Fruit fly (Drosophila melanogaster): ENCODE data around the gene CG18599.

CG18599 gene

DNA sequence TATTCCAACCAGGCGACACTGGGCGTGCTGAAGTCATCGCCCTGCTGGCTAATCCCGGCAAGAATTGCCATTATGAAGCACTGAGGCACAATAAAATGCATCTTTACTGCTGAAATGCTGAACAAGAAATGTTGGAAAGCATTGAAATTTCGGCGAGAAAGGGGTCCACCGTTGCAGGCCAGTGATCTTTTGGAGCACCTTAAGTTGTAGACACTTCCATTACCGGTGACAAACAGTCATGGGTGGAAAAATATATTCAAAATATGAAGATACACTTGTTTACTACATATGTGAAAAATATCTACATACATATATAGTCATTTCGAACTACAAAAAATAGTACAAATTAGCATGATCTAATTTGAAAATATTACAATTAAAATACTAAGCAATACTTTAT lies 35.2 kb downstream of the CG18599 start, which contains the start of gene CG7126:
CG7126 (minus strand) TSS at position 101 of the 400 bp plus-strand sequence.
- TF ChIP-seq sim (GFP tag; IDR thresholded peaks at IDR 0.05) (no peak), Lpt (GFP tag; optimal IDR thresholded peaks at IDR 0.05) (no peak), sna (GFP tag; IDR thresholded peaks at IDR 0.05; ENCODE audit: partially characterized antibody) (no peak), CG5953 (GFP tag; IDR thresholded peaks at IDR 0.05) (0 out of 2 replicates have a peak, but pooled peaks have one; percentile 20), CG9817 (tag; optimal IDR thresholded peaks at IDR 0.05) (no peak), CG10979 (tag; optimal IDR thresholded peaks at IDR 0.05) (peak; percentile 6), CG11504 (tag; optimal IDR thresholded peaks at IDR 0.05) (peak; percentile 13), Chrac-16 (GFP tag; optimal IDR thresholded peaks at IDR 0.05) (no peak), Hmr (GFP tag; optimal IDR thresholded peaks at IDR 0.05) (no peak)

DNA sequence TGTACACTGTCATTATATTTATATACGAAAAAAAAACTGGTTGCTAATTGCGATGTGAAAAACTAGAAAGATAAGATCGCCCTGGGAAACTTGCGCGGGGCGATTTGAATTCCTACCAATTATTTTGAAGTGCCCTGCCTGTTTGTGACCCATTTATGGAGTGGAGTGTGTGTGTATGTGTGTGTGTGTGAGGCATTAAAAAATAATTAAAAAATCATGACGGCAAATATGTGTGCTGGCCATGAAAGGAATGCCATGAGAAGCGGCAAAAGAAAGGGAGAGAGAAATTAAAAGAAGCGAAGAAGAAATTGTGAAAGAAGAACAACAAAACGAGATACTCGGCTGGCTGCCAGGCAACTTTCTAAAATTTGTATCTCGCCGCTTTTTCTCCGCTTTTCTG lies 42.3 kb downstream of the CG18599 start:
- no peak for TF ChIP-seq CoRest (tag; optimal IDR thresholded peaks at IDR 0.05)
- peak; percentile 26 for TF ChIP-seq zen (tag; optimal IDR thresholded peaks at IDR 0.05)
- no peak for TF ChIP-seq ewg (GFP tag; optimal IDR thresholded peaks at IDR 0.05)
- peak; percentile 75 for TF ChIP-seq sd (tag; optimal IDR thresholded peaks at IDR 0.05)
- no peak for TF ChIP-seq CG2116 (GFP tag; optimal IDR thresholded peaks at IDR 0.05)
- TF ChIP-seq cg (GFP tag; optimal IDR thresholded peaks at IDR 0.05) = peak; percentile 22
- peak; percentile 16 for TF ChIP-seq sens (GFP tag)
- no peak for TF ChIP-seq CG7786 (GFP tag; optimal IDR thresholded peaks at IDR 0.05)
- peak; percentile 61 for TF ChIP-seq Med (GFP tag)

DNA sequence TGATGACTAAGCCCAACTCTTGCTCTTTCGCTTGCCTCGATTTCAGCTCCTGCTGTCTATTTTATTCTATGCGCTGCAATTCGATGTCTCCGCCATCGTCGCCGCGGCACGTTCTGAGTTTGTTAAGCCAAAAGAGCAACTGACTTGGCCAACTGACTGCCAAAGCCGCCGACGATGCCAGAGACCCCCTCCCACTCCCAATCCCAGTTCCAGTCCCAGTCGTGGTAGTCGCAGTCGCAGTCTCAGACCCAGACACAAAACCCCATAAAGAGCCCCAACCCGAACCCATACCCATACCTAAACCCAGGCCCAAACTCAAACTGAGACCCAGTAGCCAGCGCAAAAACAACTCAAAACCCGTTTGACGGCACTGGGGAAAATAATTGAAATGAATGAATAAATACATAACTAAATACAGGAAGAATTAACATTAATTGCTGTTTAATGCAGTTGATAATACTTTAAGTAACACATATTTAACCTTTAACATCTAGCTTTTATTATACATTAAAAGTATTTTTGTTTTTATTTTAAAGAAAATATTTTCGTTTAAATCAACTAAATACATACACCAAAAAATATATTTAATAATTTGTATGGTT lies 43.3 kb downstream of the CG18599 start:
- no peak for TF ChIP-seq CG8281 (tag; optimal IDR thresholded peaks at IDR 0.05)
- TF ChIP-seq Atf6 (GFP tag; IDR thresholded peaks at IDR 0.05) = 0 out of 2 replicates have a peak, but pooled peaks have one; percentile 26
- peak; percentile 80; the same call in 2 of the 4 replicates for TF ChIP-seq chinmo (GFP tag; IDR thresholded peaks at IDR 0.05; ENCODE audit: partially characterized antibody)
- no peak for TF ChIP-seq CG12155 (GFP tag; optimal IDR thresholded peaks at IDR 0.05)
- no peak for TF ChIP-seq CG8478 (optimal IDR thresholded peaks at IDR 0.05)
- no peak for TF ChIP-seq CG7556 (GFP tag; optimal IDR thresholded peaks at IDR 0.05)
- no peak for TF ChIP-seq pfk (GFP tag; optimal IDR thresholded peaks at IDR 0.05)
- peak; percentile 67 for TF ChIP-seq CG18619 (GFP tag; optimal IDR thresholded peaks at IDR 0.05)
- TF ChIP-seq CG7987 (GFP tag; optimal IDR thresholded peaks at IDR 0.05) = no peak
- TF ChIP-seq Bgb (GFP tag; IDR thresholded peaks at IDR 0.05; ENCODE audit: partially characterized antibody) = peak; percentile 29; the same call in 1 of the 2 replicates
- no peak for TF ChIP-seq Mad (GFP tag; optimal IDR thresholded peaks at IDR 0.05)
- TF ChIP-seq hbn (GFP tag; IDR thresholded peaks at IDR 0.05; ENCODE audit: partially characterized antibody) = no peak
- peak; percentile 53 for TF ChIP-seq kni (GFP tag; optimal IDR thresholded peaks at IDR 0.05)
- peak; percentile 59; the same call in 1 of the 3 replicates for TF ChIP-seq ci (GFP tag; IDR thresholded peaks at IDR 0.05)
- TF ChIP-seq E2f1 (GFP tag; IDR thresholded peaks at IDR 0.05) = peak; percentile 51; the same call in 1 of the 2 replicates
- TF ChIP-seq CG13287 (GFP tag; IDR thresholded peaks at IDR 0.05; ENCODE audit: partially characterized antibody) = peak; percentile 12; the same call in 1 of the 2 replicates
- TF ChIP-seq Nf-YB (GFP tag; optimal IDR thresholded peaks at IDR 0.05) = no peak
- TF ChIP-seq CG6765 (GFP tag; optimal IDR thresholded peaks at IDR 0.05) = peak; percentile 41
- TF ChIP-seq CG5180 (GFP tag; optimal IDR thresholded peaks at IDR 0.05) = peak; percentile 8
- 0 out of 2 replicates have a peak, but pooled peaks have one; percentile 14 for TF ChIP-seq Drgx (GFP tag; IDR thresholded peaks at IDR 0.05)
- TF ChIP-seq jigr1 (GFP tag; IDR thresholded peaks at IDR 0.05) = no peak
- no peak for TF ChIP-seq NK7.1 (GFP tag; optimal IDR thresholded peaks at IDR 0.05)
- no peak for TF ChIP-seq CTCF (GFP tag; optimal IDR thresholded peaks at IDR 0.05)
- TF ChIP-seq Sox102F (GFP tag; optimal IDR thresholded peaks at IDR 0.05) = no peak
- no peak for TF ChIP-seq gro (GFP tag; optimal IDR thresholded peaks at IDR 0.05)
- no peak for TF ChIP-seq CG12236 (GFP tag; optimal IDR thresholded peaks at IDR 0.05)
- no peak for TF ChIP-seq CG10565 (GFP tag; optimal IDR thresholded peaks at IDR 0.05)
- no peak for TF ChIP-seq CG8089 (GFP tag; optimal IDR thresholded peaks at IDR 0.05)
- TF ChIP-seq CG10267 (tag; optimal IDR thresholded peaks at IDR 0.05) = peak; percentile 55
- TF ChIP-seq gsb (GFP tag; IDR thresholded peaks at IDR 0.05) = no peak

All from whole organism, embryonic.